Fruit fly (Drosophila melanogaster) whole organism, embryonic: ENCODE data around the gene Hr38.

Experiments used
- Mrtf ChIP-seq: fragments of 200-800 bp; sonication (Bioruptor generic); IDR thresholded peaks from 3 replicates; pipeline ENCODE4 v1.3.6; 2022; ENCODE audit warnings: missing biosample characterization, missing genetic modification characterization
- tin ChIP-seq: fragments of 200-800 bp; sonication (Bioruptor generic); optimal IDR thresholded peaks from 3 replicates; lab custom pipeline; 2016; ENCODE audit warnings: missing biosample characterization, missing genetic modification characterization

DNA sequence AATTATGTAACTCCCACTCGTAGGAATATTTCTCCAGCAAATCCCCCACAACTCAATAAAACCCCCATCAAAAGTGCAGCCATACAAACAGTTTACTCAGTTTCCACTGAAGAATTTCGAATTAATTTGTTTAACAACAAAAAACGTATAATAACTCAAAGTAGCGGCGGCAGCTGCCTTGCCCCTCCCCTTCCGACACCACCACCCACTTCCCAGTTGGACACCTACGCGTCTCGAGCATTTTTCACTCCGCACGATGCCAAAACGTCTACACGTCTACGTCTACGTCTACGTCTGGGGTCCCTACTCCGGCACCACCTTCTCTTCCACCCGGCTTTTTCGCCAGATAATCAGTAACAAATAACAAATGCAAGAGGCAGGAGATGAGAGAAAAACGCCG is 43.2 kb downstream of the Hr38 start:
- no peak for TF ChIP-seq Mrtf (GFP tag; lab: Robert Waterston, UW)
- TF ChIP-seq tin (GFP tag; lab: Kevin White, UChicago), result no peak
